Fruit fly (Drosophila melanogaster) whole organism, pupa: ENCODE measurements around the gene cher.
A peak's percentile ranks its signal among the peaks of the same experiment; 100 is the strongest.

ENCODE experiments used
- CG10348 ChIP-seq: fragments of 200-800 bp; sonication (Bioruptor generic); IDR thresholded peaks from 2 replicates; pipeline ENCODE4 v1.3.6; 2022; ENCODE audit warnings: missing biosample characterization, missing genetic modification characterization
- CG12605 ChIP-seq: fragments of 200-800 bp; sonication (Bioruptor generic); IDR thresholded peaks from 2 replicates; pipeline ENCODE4 v1.3.6; 2022; ENCODE audit warnings: missing biosample characterization, missing genetic modification characterization
- CG13204 ChIP-seq: fragments of 200-800 bp; sonication (Bioruptor generic); optimal IDR thresholded peaks from 2 replicates; lab custom pipeline; 2018; ENCODE audit warnings: missing biosample characterization, mild to moderate bottlenecking, missing genetic modification characterization, moderate library complexity
- CG14655 ChIP-seq: fragments of 200-800 bp; sonication (Bioruptor generic); optimal IDR thresholded peaks from 3 replicates; lab custom pipeline; 2017; ENCODE audit warnings: mild to moderate bottlenecking, missing biosample characterization, missing genetic modification reagents, missing genetic modification characterization
- CG15710 ChIP-seq: fragments of 200-800 bp; sonication (Bioruptor generic); optimal IDR thresholded peaks from 2 replicates; lab custom pipeline; 2018; ENCODE audit warnings: missing biosample characterization, mild to moderate bottlenecking, missing genetic modification characterization, moderate library complexity
- CG17806 ChIP-seq: fragments of 200-800 bp; sonication (Bioruptor generic); optimal IDR thresholded peaks from 2 replicates; lab custom pipeline; 2018; ENCODE audit warnings: missing biosample characterization, mild to moderate bottlenecking, missing genetic modification characterization, moderate library complexity
- CG32121 ChIP-seq: fragments of 200-800 bp; sonication (Bioruptor generic); IDR thresholded peaks from 2 replicates; pipeline ENCODE4 v1.3.6; 2022; ENCODE audit warnings: missing biosample characterization, missing genetic modification characterization
- CG34367 ChIP-seq: fragments of 200-800 bp; sonication (Bioruptor generic); optimal IDR thresholded peaks from 2 replicates; lab custom pipeline; 2018; ENCODE audit warnings: missing biosample characterization, mild to moderate bottlenecking, missing genetic modification characterization
- CG4496 ChIP-seq: fragments of 200-800 bp; sonication (Bioruptor generic); IDR thresholded peaks from 3 replicates; pipeline ENCODE4 v1.3.6; 2022; ENCODE audit warnings: missing biosample characterization, missing genetic modification characterization
- CG8159 ChIP-seq: fragments of 200-800 bp; sonication (Bioruptor generic); optimal IDR thresholded peaks from 3 replicates; lab custom pipeline; 2018; ENCODE audit warnings: missing biosample characterization, mild to moderate bottlenecking, missing genetic modification characterization, moderate library complexity
- CG8301 ChIP-seq: fragments of 200-800 bp; sonication (Bioruptor generic); optimal IDR thresholded peaks from 2 replicates; lab custom pipeline; 2018; ENCODE audit warnings: missing biosample characterization, mild to moderate bottlenecking, missing genetic modification characterization
- CG9948 ChIP-seq: fragments of 200-800 bp; sonication (Bioruptor generic); optimal IDR thresholded peaks from 2 replicates; lab custom pipeline; 2018; ENCODE audit warnings: missing biosample characterization, mild to moderate bottlenecking, missing genetic modification characterization, moderate library complexity
- D1 ChIP-seq: fragments of 200-800 bp; sonication (Bioruptor generic); optimal IDR thresholded peaks from 2 replicates; lab custom pipeline; 2018; ENCODE audit warnings: missing biosample characterization, mild to moderate bottlenecking, missing genetic modification characterization, moderate library complexity
- EcR ChIP-seq: fragments of 200-800 bp; sonication (Bioruptor generic); optimal IDR thresholded peaks from 3 replicates; lab custom pipeline; 2019; ENCODE audit warnings: missing biosample characterization, missing genetic modification characterization, mild to moderate bottlenecking, moderate library complexity, missing genetic modification reagents
- Ets98B ChIP-seq: fragments of 200-800 bp; sonication (Bioruptor generic); IDR thresholded peaks from 2 replicates; pipeline ENCODE4 v1.3.6; 2022; ENCODE audit warnings: missing biosample characterization, missing genetic modification characterization
- Pif1A ChIP-seq: fragments of 200-800 bp; sonication (Bioruptor generic); optimal IDR thresholded peaks from 3 replicates; lab custom pipeline; 2016; ENCODE audit warnings: missing biosample characterization, missing genetic modification characterization
- Pif1B ChIP-seq: fragments of 200-800 bp; sonication (Bioruptor generic); optimal IDR thresholded peaks from 3 replicates; lab custom pipeline; 2016; ENCODE audit warnings: missing biosample characterization, missing genetic modification characterization
- Snoo ChIP-seq: fragments of 200-800 bp; sonication (Bioruptor generic); optimal IDR thresholded peaks from 3 replicates; lab custom pipeline; 2017; ENCODE audit warnings: missing biosample characterization, mild to moderate bottlenecking, missing genetic modification characterization, inconsistent platforms
- fd96Ca ChIP-seq: fragments of 200-800 bp; sonication (Bioruptor generic); IDR thresholded peaks from 3 replicates; pipeline ENCODE4 v1.3.6; 2022; ENCODE audit warnings: missing biosample characterization, missing genetic modification characterization
- gl ChIP-seq: fragments of 200-800 bp; sonication (Bioruptor generic); optimal IDR thresholded peaks from 2 replicates; lab custom pipeline; 2018; ENCODE audit warnings: missing biosample characterization, mild to moderate bottlenecking, missing genetic modification characterization
- rn ChIP-seq: fragments of 200-800 bp; sonication (Bioruptor generic); IDR thresholded peaks from 2 replicates; pipeline ENCODE4 v1.3.6; 2022; ENCODE audit warnings: missing biosample characterization, missing genetic modification characterization

Gene cher

DNA sequence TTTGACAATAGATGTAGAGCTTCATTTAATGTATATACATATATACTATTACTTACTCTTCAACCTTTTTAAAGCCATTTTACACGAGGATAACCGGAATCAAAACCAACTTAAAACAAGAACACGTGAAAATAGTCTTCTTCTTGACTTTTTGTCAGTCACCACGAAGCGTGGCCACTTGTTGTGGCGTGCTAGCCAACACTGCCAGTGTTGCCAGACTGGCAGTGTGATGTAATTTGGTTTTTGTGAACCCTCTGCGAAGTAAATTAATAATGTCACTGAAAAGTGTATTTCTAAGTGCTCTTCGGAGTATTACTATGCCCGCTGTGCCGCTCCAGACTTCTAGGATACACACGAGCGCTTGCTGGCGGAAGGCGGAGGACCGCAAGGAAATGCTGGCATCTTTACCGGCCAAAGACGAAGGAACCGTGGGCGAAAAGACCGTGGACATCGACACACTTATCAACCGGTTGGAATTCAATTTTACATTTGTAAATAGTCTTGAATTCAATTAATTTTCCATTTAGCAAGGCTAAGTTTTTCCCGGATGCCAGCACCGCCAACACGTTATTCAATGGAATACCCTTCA lies 52.6 kb downstream of the cher start, which contains the start of the genes Ns1 and mRpS11:
TSS of gene Ns1 (minus strand) at position 150 of the 589 bp plus-strand sequence.
TSS of gene mRpS11 (plus strand) at position 207 of the 589 bp plus-strand sequence.
- TF ChIP-seq EcR (GFP tag; lab: Kevin White, UChicago) (no peak), D1 (no peak), CG8301 (tag; lab: Kevin White, UChicago) (no peak), CG14655 (GFP tag; lab: Kevin White, UChicago) (no peak), CG34367 (no peak), CG8159 (no peak), CG12605 (GFP tag; lab: Robert Waterston, UW) (peak; percentile 71; the same call in 1 of the 2 replicates), CG17806 (tag; lab: Kevin White, UChicago) (no peak), gl (tag; lab: Kevin White, UChicago) (no peak), Snoo (peak; percentile 19), Pif1B (no peak)

dm6 chr3R:17067721-17068120 lies 57.5 kb downstream of the cher start:
- TF ChIP-seq CG4496 (GFP tag; lab: Robert Waterston, UW) (no peak), Pif1B (no peak), CG8159 (no peak), CG9948 (tag; lab: Kevin White, UChicago) (no peak), CG15710 (tag; lab: Kevin White, UChicago) (no peak), Pif1A (GFP tag; lab: Kevin White, UChicago) (no peak), CG14655 (GFP tag; lab: Kevin White, UChicago) (no peak), D1 (no peak), CG32121 (GFP tag; lab: Robert Waterston, UW) (no peak), Ets98B (GFP tag; lab: Robert Waterston, UW) (no peak), fd96Ca (GFP tag; lab: Robert Waterston, UW) (no peak), CG12605 (GFP tag; lab: Robert Waterston, UW) (no peak), Snoo (no peak), rn (GFP tag; lab: Robert Waterston, UW) (no peak), EcR (GFP tag; lab: Kevin White, UChicago) (no peak), CG8301 (tag; lab: Kevin White, UChicago) (no peak)

dm6 chr3R:17066828-17067430 lies 58.3 kb downstream of the cher start:
- peak; percentile 43 for TF ChIP-seq EcR (GFP tag; lab: Kevin White, UChicago)
- 0 out of 3 replicates have a peak, but pooled peaks have one; percentile 16 for TF ChIP-seq CG4496 (GFP tag; lab: Robert Waterston, UW)
- no peak for TF ChIP-seq CG17806 (tag; lab: Kevin White, UChicago)
- TF ChIP-seq CG32121 (GFP tag; lab: Robert Waterston, UW): peak; percentile 28; the same call in 1 of the 2 replicates

DNA sequence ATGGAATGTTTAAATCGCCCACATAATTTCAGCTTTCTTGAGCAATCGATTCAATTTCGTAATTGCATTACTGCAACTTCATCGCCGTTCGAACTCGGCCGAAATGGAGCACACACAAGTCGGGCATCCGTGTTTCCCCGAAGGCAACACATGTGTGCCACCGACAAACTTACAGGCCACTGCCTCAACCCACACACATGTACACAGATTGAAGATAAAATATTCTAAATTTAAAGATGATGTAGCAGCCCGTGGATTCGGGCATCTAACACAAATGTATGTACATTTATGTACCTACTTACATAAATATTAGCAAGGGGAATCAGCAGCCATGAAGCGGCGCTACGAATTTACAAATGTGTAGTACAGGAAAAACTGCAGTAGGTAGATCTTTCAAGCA lies 59.1 kb downstream of the cher start:
- no peak for TF ChIP-seq CG14655 (GFP tag; lab: Kevin White, UChicago)
- TF ChIP-seq CG13204 (GFP tag; lab: Kevin White, UChicago): no peak
- no peak for TF ChIP-seq rn (GFP tag; lab: Robert Waterston, UW)
- TF ChIP-seq Ets98B (GFP tag; lab: Robert Waterston, UW): no peak
- TF ChIP-seq gl (tag; lab: Kevin White, UChicago): no peak
- TF ChIP-seq CG17806 (tag; lab: Kevin White, UChicago): no peak
- no peak for TF ChIP-seq fd96Ca (GFP tag; lab: Robert Waterston, UW)
- TF ChIP-seq CG34367: no peak
- TF ChIP-seq CG9948 (tag; lab: Kevin White, UChicago): no peak
- TF ChIP-seq CG10348 (GFP tag; lab: Robert Waterston, UW): no peak
- no peak for TF ChIP-seq D1
- no peak for TF ChIP-seq Pif1A (GFP tag; lab: Kevin White, UChicago)
- TF ChIP-seq EcR (GFP tag; lab: Kevin White, UChicago): no peak
- no peak for TF ChIP-seq CG8301 (tag; lab: Kevin White, UChicago)
- no peak for TF ChIP-seq CG4496 (GFP tag; lab: Robert Waterston, UW)
- TF ChIP-seq CG8159: no peak
- no peak for TF ChIP-seq CG12605 (GFP tag; lab: Robert Waterston, UW)
- TF ChIP-seq, all 21 proteins: peak for 0

dm6 chr3R:17065018-17065784 lies 60.0 kb downstream of the cher start:
- TF ChIP-seq CG8301 (tag; lab: Kevin White, UChicago) (peak; percentile 95), gl (tag; lab: Kevin White, UChicago) (peak; percentile 74), Pif1B (peak; percentile 95), CG4496 (GFP tag; lab: Robert Waterston, UW) (peak; percentile 87), CG17806 (tag; lab: Kevin White, UChicago) (peak; percentile 92), Ets98B (GFP tag; lab: Robert Waterston, UW) (peak; percentile 89), Pif1A (GFP tag; lab: Kevin White, UChicago) (peak; percentile 94), fd96Ca (GFP tag; lab: Robert Waterston, UW) (peak; percentile 71), CG8159 (peak; percentile 92), rn (GFP tag; lab: Robert Waterston, UW) (peak; percentile 51), CG32121 (GFP tag; lab: Robert Waterston, UW) (peak; percentile 88; the same call in 1 of the 2 replicates), CG10348 (GFP tag; lab: Robert Waterston, UW) (peak; percentile 35; the same call in 1 of the 2 replicates), CG13204 (GFP tag; lab: Kevin White, UChicago) (peak; percentile 92), CG14655 (GFP tag; lab: Kevin White, UChicago) (peak; percentile 92), EcR (GFP tag; lab: Kevin White, UChicago) (peak; percentile 81), CG15710 (tag; lab: Kevin White, UChicago) (peak; percentile 85), CG34367 (peak; percentile 86), CG12605 (GFP tag; lab: Robert Waterston, UW) (peak; percentile 78), Snoo (peak; percentile 94), CG9948 (tag; lab: Kevin White, UChicago) (peak; percentile 94), D1 (peak; percentile 85)
